Worm (Caenorhabditis elegans) whole organism, late embryonic: ENCODE measurements around the gene str-118.

Source experiments
- C38D4.7 ChIP-seq: fragments of 200-800 bp; sonication (Bioruptor generic); optimal IDR thresholded peaks from 2 replicates; lab custom pipeline; 2018; ENCODE audit warnings: mild to moderate bottlenecking, missing genetic modification characterization, moderate library complexity, missing compliant biosample characterization
- ceh-6 ChIP-seq: fragments of 200-800 bp; sonication (Bioruptor generic); optimal IDR thresholded peaks from 2 replicates; lab custom pipeline; 2018; ENCODE audit warnings: mild to moderate bottlenecking, missing genetic modification characterization, missing compliant biosample characterization
- eyg-1 ChIP-seq: sonication (generic microtip); optimal IDR thresholded peaks from 2 replicates; lab custom pipeline; 2016; ENCODE audit warnings: missing genotype, missing genetic modification characterization, missing compliant biosample characterization
- fkh-10 ChIP-seq: fragments of 150-350 bp; optimal IDR thresholded peaks from 2 replicates; lab custom pipeline; 2014; ENCODE audit warnings: missing biosample characterization, missing genetic modification reagents, missing genetic modification characterization
- gmeb-2 ChIP-seq: sonication (generic microtip); optimal IDR thresholded peaks from 2 replicates; lab custom pipeline; 2016; ENCODE audit warnings: missing genetic modification characterization, inconsistent platforms, missing compliant biosample characterization
- hlh-13 ChIP-seq: fragments of 200-800 bp; sonication (Bioruptor generic); optimal IDR thresholded peaks from 2 replicates; lab custom pipeline; 2018; ENCODE audit warnings: mild to moderate bottlenecking, missing genetic modification characterization, missing compliant biosample characterization
- hlh-30 ChIP-seq: sonication (generic microtip); optimal IDR thresholded peaks from 2 replicates; lab custom pipeline; 2017; ENCODE audit warnings: antibody characterized with exemption, missing genetic modification characterization, missing compliant biosample characterization; ENCODE audit not compliant: insufficient read depth
- hlh-8 ChIP-seq: sonication (generic microtip); optimal IDR thresholded peaks from 2 replicates; lab custom pipeline; 2016; ENCODE audit warnings: missing genotype, missing genetic modification characterization, missing compliant biosample characterization
- nhr-11 ChIP-seq: fragments of 150-350 bp; optimal IDR thresholded peaks from 2 replicates; lab custom pipeline; 2014; ENCODE audit warnings: missing biosample characterization, missing genetic modification characterization
- odd-2 ChIP-seq: sonication (generic microtip); optimal IDR thresholded peaks from 2 replicates; lab custom pipeline; 2017; ENCODE audit warnings: antibody characterized with exemption, mild to moderate bottlenecking, missing genetic modification characterization, missing compliant biosample characterization
- pag-3 ChIP-seq: sonication (generic microtip); optimal IDR thresholded peaks from 2 replicates; lab custom pipeline; 2016; ENCODE audit warnings: missing compliant biosample characterization, missing genetic modification characterization, borderline replicate concordance
- pqm-1 ChIP-seq: sonication (generic microtip); optimal IDR thresholded peaks from 2 replicates; lab custom pipeline; 2016; ENCODE audit warnings: missing genetic modification characterization, missing compliant biosample characterization
- rnt-1 ChIP-seq: sonication (generic microtip); optimal IDR thresholded peaks from 2 replicates; lab custom pipeline; 2016; ENCODE audit warnings: missing genetic modification characterization, missing compliant biosample characterization

ce11 chrV:10012639-10013038, 39.3 kb upstream of the str-118 start:
- TF ChIP-seq hlh-13 (GFP tag; lab: Kevin White, UChicago) (no peak), hlh-30 (tag; lab: Kevin White, UChicago) (no peak), pqm-1 (tag; lab: Kevin White, UChicago) (no peak), eyg-1 (tag; lab: Kevin White, UChicago) (no peak), gmeb-2 (tag; lab: Kevin White, UChicago) (no peak), odd-2 (tag; lab: Kevin White, UChicago) (no peak), rnt-1 (tag; lab: Kevin White, UChicago) (no peak), ceh-6 (GFP tag; lab: Kevin White, UChicago) (no peak), hlh-8 (tag; lab: Kevin White, UChicago) (no peak), nhr-11 (tag; lab: Kevin White, UChicago) (no peak), pag-3 (tag; lab: Kevin White, UChicago) (no peak), C38D4.7 (GFP tag; lab: Kevin White, UChicago) (no peak), fkh-10 (GFP tag; lab: Kevin White, UChicago) (no peak)
